Fruit fly (Drosophila melanogaster) Kc167 (cell line): ENCODE measurements around the gene CG13001.

ENCODE experiments used
- Myc ChIP-seq: fragments of >200 bp; optimal IDR thresholded peaks from 2 replicates; lab custom pipeline; 2017; ENCODE audit warnings: missing external identifiers
- Sin3A ChIP-seq: fragments of >200 bp; optimal IDR thresholded peaks from 2 replicates; lab custom pipeline; 2018; ENCODE audit warnings: missing external identifiers
- h ChIP-seq: fragments of >200 bp; optimal IDR thresholded peaks from 3 replicates; lab custom pipeline; 2018; ENCODE audit warnings: missing external identifiers
- insv ChIP-seq: fragments of >200 bp; optimal IDR thresholded peaks from 3 replicates; lab custom pipeline; 2018; ENCODE audit warnings: missing external identifiers
- psq ChIP-seq: fragments of >200 bp; optimal IDR thresholded peaks from 2 replicates; lab custom pipeline; 2017; ENCODE audit warnings: missing external identifiers
- ttk ChIP-seq: sonication (Bioruptor generic); optimal IDR thresholded peaks from 2 replicates; lab custom pipeline; 2017; ENCODE audit warnings: missing external identifiers

CG13001 gene

dm6 chrX:16942735-16943514 is at the start of gene CG13001, which contains the start of gene RhoGAP15B:
Gene CG13001 (minus strand): TSS chrX:16942871.
Gene RhoGAP15B (plus strand): TSS chrX:16943290.
- TF ChIP-seq ttk (no peak), h (lab: Kevin White, UChicago) (no peak), Myc (lab: Kevin White, UChicago) (no peak), psq (no peak), Sin3A (lab: Kevin White, UChicago) (no peak), insv (lab: Kevin White, UChicago) (no peak)

- TF ChIP-seq Myc (lab: Kevin White, UChicago) (no peak), ttk (no peak)
These were observed 44.3 kb upstream of the CG13001 start for dm6 chrX:16986928-16987327.

dm6 chrX:16968148-16968823 is 25.6 kb upstream of the CG13001 start, which contains the start of gene Ubr1:
Gene Ubr1 (minus strand): TSS chrX:16968679.
- TF ChIP-seq Myc (lab: Kevin White, UChicago) (no peak), ttk (no peak), h (lab: Kevin White, UChicago) (no peak), Sin3A (lab: Kevin White, UChicago) (no peak), psq (no peak), insv (lab: Kevin White, UChicago) (no peak)

- no peak for TF ChIP-seq Sin3A (lab: Kevin White, UChicago)
- TF ChIP-seq h (lab: Kevin White, UChicago), result peak; percentile 85
- TF ChIP-seq Myc (lab: Kevin White, UChicago), result no peak
- no peak for TF ChIP-seq insv (lab: Kevin White, UChicago)
- TF ChIP-seq psq, result no peak
These were observed 24.7 kb upstream of the CG13001 start for dm6 chrX:16967415-16967814.

- TF ChIP-seq h (lab: Kevin White, UChicago) (no peak), Myc (lab: Kevin White, UChicago) (no peak), psq (no peak), ttk (no peak), insv (lab: Kevin White, UChicago) (no peak), Sin3A (lab: Kevin White, UChicago) (no peak)
These were observed 23.9 kb upstream of the CG13001 start for dm6 chrX:16966532-16966931.

- TF ChIP-seq insv (lab: Kevin White, UChicago) (no peak), h (lab: Kevin White, UChicago) (no peak), psq (no peak), ttk (no peak), Sin3A (lab: Kevin White, UChicago) (no peak)
These were observed 5.7 kb upstream of the CG13001 start, which contains the start of gene CG13000 for dm6 chrX:16948371-16948770. Gene CG13000 (minus strand): TSS chrX:16948471.

dm6 chrX:16946604-16947003 is 3.9 kb upstream of the CG13001 start:
- TF ChIP-seq Myc (lab: Kevin White, UChicago) (no peak), psq (no peak), h (lab: Kevin White, UChicago) (no peak), ttk (no peak), Sin3A (lab: Kevin White, UChicago) (no peak), insv (lab: Kevin White, UChicago) (no peak)

dm6 chrX:16945414-16945813 is 2.7 kb upstream of the CG13001 start:
- TF ChIP-seq ttk (no peak), psq (no peak), insv (lab: Kevin White, UChicago) (no peak), Myc (lab: Kevin White, UChicago) (no peak), Sin3A (lab: Kevin White, UChicago) (no peak), h (lab: Kevin White, UChicago) (no peak)

dm6 chrX:16944049-16944532 is 1.4 kb upstream of the CG13001 start:
- no peak for TF ChIP-seq Myc (lab: Kevin White, UChicago)
- TF ChIP-seq h (lab: Kevin White, UChicago), result no peak
- no peak for TF ChIP-seq insv (lab: Kevin White, UChicago)
- TF ChIP-seq Sin3A (lab: Kevin White, UChicago), result no peak
- no peak for TF ChIP-seq psq
- no peak for TF ChIP-seq ttk

dm6 chrX:16943515-16943850 is 812 bp upstream of the CG13001 start:
- TF ChIP-seq Sin3A (lab: Kevin White, UChicago) (no peak), psq (no peak), Myc (lab: Kevin White, UChicago) (no peak), insv (lab: Kevin White, UChicago) (no peak), h (lab: Kevin White, UChicago) (no peak), ttk (no peak)

dm6 chrX:16940426-16941058 is 2.1 kb downstream of the CG13001 start, which contains the start of gene wus:
Gene wus (minus strand): TSS chrX:16940873.
- TF ChIP-seq h (lab: Kevin White, UChicago) (no peak), ttk (no peak), Myc (lab: Kevin White, UChicago) (no peak), psq (no peak), insv (lab: Kevin White, UChicago) (no peak), Sin3A (lab: Kevin White, UChicago) (no peak)

dm6 chrX:16936689-16937088 is 6.0 kb downstream of the CG13001 start:
- no peak for TF ChIP-seq insv (lab: Kevin White, UChicago)
- TF ChIP-seq h (lab: Kevin White, UChicago), result no peak
- no peak for TF ChIP-seq ttk
- no peak for TF ChIP-seq Sin3A (lab: Kevin White, UChicago)
- no peak for TF ChIP-seq Myc (lab: Kevin White, UChicago)
- no peak for TF ChIP-seq psq
